Fruit fly (Drosophila melanogaster): ENCODE data around the gene CG40485.

CG40485 gene

dm6 chrX:23007399-23007798 lies 45.2 kb upstream of the CG40485 start (continued):
- TF ChIP-seq chif (GFP tag; optimal IDR thresholded peaks at IDR 0.05), result no peak
- peak; percentile 74 for TF ChIP-seq pzg (GFP tag; optimal IDR thresholded peaks at IDR 0.05)
- TF ChIP-seq nau (GFP tag; optimal IDR thresholded peaks at IDR 0.05), result no peak
- TF ChIP-seq Mes4 (GFP tag; optimal IDR thresholded peaks at IDR 0.05), result no peak
- TF ChIP-seq ken (GFP tag; IDR thresholded peaks at IDR 0.05), result no peak
- TF ChIP-seq her (GFP tag; optimal IDR thresholded peaks at IDR 0.05), result no peak
- peak; percentile 94 for TF ChIP-seq Dref (GFP tag; IDR thresholded peaks at IDR 0.05)
- TF ChIP-seq CTCF (GFP tag; optimal IDR thresholded peaks at IDR 0.05), result no peak
- 0 out of 2 replicates have a peak, but pooled peaks have one; percentile 22 for TF ChIP-seq Xrp1 (GFP tag; IDR thresholded peaks at IDR 0.05)
- no peak for TF ChIP-seq NC2α (GFP tag; optimal IDR thresholded peaks at IDR 0.05)
- TF ChIP-seq caup (GFP tag; optimal IDR thresholded peaks at IDR 0.05; ENCODE audit: severe bottlenecking), result no peak
- TF ChIP-seq CG1024 (GFP tag; IDR thresholded peaks at IDR 0.05), result peak; percentile 26; the same call in 1 of the 2 replicates
- TF ChIP-seq HLH3B (GFP tag; IDR thresholded peaks at IDR 0.05), result no peak
- peak; percentile 27 for TF ChIP-seq CG17829 (tag; optimal IDR thresholded peaks at IDR 0.05)
- no peak for TF ChIP-seq crc (GFP tag; optimal IDR thresholded peaks at IDR 0.05)
- no peak for TF ChIP-seq lmd (GFP tag; IDR thresholded peaks at IDR 0.05)
- TF ChIP-seq Hmr (GFP tag; optimal IDR thresholded peaks at IDR 0.05), result peak; percentile 39
- TF ChIP-seq CG10462 (GFP tag; optimal IDR thresholded peaks at IDR 0.05), result no peak
- TF ChIP-seq CG1602 (GFP tag; optimal IDR thresholded peaks at IDR 0.05), result no peak
- TF ChIP-seq exex (tag; optimal IDR thresholded peaks at IDR 0.05), result no peak
- TF ChIP-seq Drgx (GFP tag; IDR thresholded peaks at IDR 0.05), result no peak
- peak; percentile 30 for TF ChIP-seq Sox102F (GFP tag; optimal IDR thresholded peaks at IDR 0.05)
- no peak for TF ChIP-seq ewg (GFP tag; optimal IDR thresholded peaks at IDR 0.05)
- TF ChIP-seq Doc3 (GFP tag; IDR thresholded peaks at IDR 0.05; ENCODE audit: partially characterized antibody), result peak; percentile 94
- TF ChIP-seq CG15011 (GFP tag; optimal IDR thresholded peaks at IDR 0.05), result no peak
- no peak for TF ChIP-seq ash1 (GFP tag; optimal IDR thresholded peaks at IDR 0.05)
- TF ChIP-seq CG5953 (GFP tag; IDR thresholded peaks at IDR 0.05), result no peak
- no peak for TF ChIP-seq bowl (GFP tag; IDR thresholded peaks at IDR 0.05)
- TF ChIP-seq Oli (tag; optimal IDR thresholded peaks at IDR 0.05), result no peak
- TF ChIP-seq tgo (GFP tag; IDR thresholded peaks at IDR 0.05), result no peak
- TF ChIP-seq CG18262 (tag; optimal IDR thresholded peaks at IDR 0.05), result peak; percentile 49
- TF ChIP-seq CG7556 (GFP tag; optimal IDR thresholded peaks at IDR 0.05), result peak; percentile 12
- TF ChIP-seq CHES-1-like (GFP tag; optimal IDR thresholded peaks at IDR 0.05), result no peak
- no peak for TF ChIP-seq H15 (GFP tag; IDR thresholded peaks at IDR 0.05)
- peak; percentile 90 for TF ChIP-seq sna (GFP tag; IDR thresholded peaks at IDR 0.05; ENCODE audit: partially characterized antibody)
- no peak for TF ChIP-seq ac (GFP tag; optimal IDR thresholded peaks at IDR 0.05)
- TF ChIP-seq tna (GFP tag; IDR thresholded peaks at IDR 0.05; ENCODE audit: partially characterized antibody), result peak; percentile 98
- TF ChIP-seq CG8290 (GFP tag; optimal IDR thresholded peaks at IDR 0.05), result peak; percentile 30
- TF ChIP-seq CG8290 (tag; optimal IDR thresholded peaks at IDR 0.05), result peak in 1 of 2 experiments; percentile 60
- TF ChIP-seq slp2 (GFP tag; optimal IDR thresholded peaks at IDR 0.05), result no peak
- no peak for TF ChIP-seq CG6254 (GFP tag; optimal IDR thresholded peaks at IDR 0.05)
- no peak for TF ChIP-seq CG6765 (GFP tag; optimal IDR thresholded peaks at IDR 0.05)
- no peak for TF ChIP-seq fd96Cb (tag; optimal IDR thresholded peaks at IDR 0.05)
- peak; percentile 56 for TF ChIP-seq CG32532 (GFP tag; IDR thresholded peaks at IDR 0.05)
- TF ChIP-seq dati (GFP tag; IDR thresholded peaks at IDR 0.05), result no peak
- no peak for TF ChIP-seq tup (GFP tag; optimal IDR thresholded peaks at IDR 0.05)
- no peak for TF ChIP-seq MTF-1 (GFP tag; optimal IDR thresholded peaks at IDR 0.05; ENCODE audit: borderline replicate concordance)
- no peak for TF ChIP-seq hkb (optimal IDR thresholded peaks at IDR 0.05)
- TF ChIP-seq hkb (GFP tag; IDR thresholded peaks at IDR 0.05), result 0 out of 2 replicates have a peak, but pooled peaks have one; percentile 20
- TF ChIP-seq dan (GFP tag; IDR thresholded peaks at IDR 0.05), result no peak
- TF ChIP-seq CG34224 (GFP tag; IDR thresholded peaks at IDR 0.05; ENCODE audit: partially characterized antibody), result peak; percentile 96
- TF ChIP-seq dysf (GFP tag; IDR thresholded peaks at IDR 0.05), result peak; percentile 52; the same call in 1 of the 3 replicates

Measured in whole organism, embryonic.